Worm (Caenorhabditis elegans) whole organism, young adult: ENCODE data around the gene EGAP1.5.

Experiments
- B0261.1 ChIP-seq: sonication (generic microtip); optimal IDR thresholded peaks from 2 replicates; lab custom pipeline; 2016; ENCODE audit warnings: mild to moderate bottlenecking, missing genetic modification characterization, moderate library complexity, missing compliant biosample characterization
- B0336.3 ChIP-seq: fragments of 200-800 bp; sonication (Bioruptor generic); IDR thresholded peaks from 2 replicates; pipeline ENCODE4 v1.3.6; 2022; ENCODE audit warnings: missing genetic modification characterization, missing compliant biosample characterization
- C17E4.6 ChIP-seq: fragments of 200-800 bp; sonication (Bioruptor generic); IDR thresholded peaks from 2 replicates; pipeline ENCODE4 v1.3.6; 2022; ENCODE audit warnings: missing genetic modification reagents, missing genetic modification characterization, missing compliant biosample characterization
- F22D6.2 ChIP-seq: sonication (generic microtip); optimal IDR thresholded peaks from 2 replicates; lab custom pipeline; 2016; ENCODE audit warnings: mild to moderate bottlenecking, missing genetic modification characterization, missing compliant biosample characterization
- F33H1.4 ChIP-seq: fragments of 200-800 bp; sonication (Bioruptor generic); IDR thresholded peaks from 2 replicates; pipeline ENCODE4 v1.3.6; 2022; ENCODE audit warnings: missing genetic modification reagents, missing genetic modification characterization, missing compliant biosample characterization
- F37B4.10 ChIP-seq: fragments of 200-800 bp; sonication (Bioruptor generic); IDR thresholded peaks from 2 replicates; pipeline ENCODE4 v1.3.6; 2022; ENCODE audit warnings: missing genetic modification characterization, missing compliant biosample characterization
- F52B5.7 ChIP-seq: sonication (generic microtip); optimal IDR thresholded peaks from 2 replicates; lab custom pipeline; 2016; ENCODE audit warnings: mild to moderate bottlenecking, missing genetic modification characterization, missing compliant biosample characterization
- F57C9.4 ChIP-seq: sonication (generic microtip); optimal IDR thresholded peaks from 2 replicates; lab custom pipeline; 2017; ENCODE audit warnings: mild to moderate bottlenecking, missing genetic modification characterization, missing compliant biosample characterization
- K12H6.12 ChIP-seq: fragments of 200-800 bp; sonication (Bioruptor generic); optimal IDR thresholded peaks from 2 replicates; lab custom pipeline; 2018; ENCODE audit warnings: mild to moderate bottlenecking, missing genetic modification characterization, missing compliant biosample characterization
- Y53F4B.3 ChIP-seq: fragments of 200-800 bp; sonication (Bioruptor generic); IDR thresholded peaks from 2 replicates; pipeline ENCODE4 v1.3.6; 2022; ENCODE audit warnings: missing genetic modification reagents, missing genetic modification characterization, missing compliant biosample characterization
- Y53G8AR.9 ChIP-seq: fragments of 200-800 bp; sonication (Bioruptor generic); conservative IDR thresholded peaks from 2 replicates; pipeline ENCODE4 v1.3.6; 2022; ENCODE audit warnings: missing genetic modification reagents, missing genetic modification characterization, missing compliant biosample characterization
- aptf-3 ChIP-seq: fragments of 200-800 bp; sonication (Bioruptor generic); IDR thresholded peaks from 2 replicates; pipeline ENCODE4 v1.3.6; 2022; ENCODE audit warnings: missing genetic modification characterization, missing compliant biosample characterization
- attf-3 ChIP-seq: fragments of 200-800 bp; sonication (Bioruptor generic); conservative IDR thresholded peaks from 2 replicates; pipeline ENCODE4 v1.3.6; 2022; ENCODE audit warnings: missing genetic modification reagents, missing genetic modification characterization, missing compliant biosample characterization
- attf-6 ChIP-seq: fragments of 200-800 bp; sonication (Bioruptor generic); IDR thresholded peaks from 2 replicates; pipeline ENCODE4 v1.3.6; 2022; ENCODE audit warnings: missing genetic modification reagents, missing genetic modification characterization, missing compliant biosample characterization
- ceh-79 ChIP-seq: sonication (generic microtip); optimal IDR thresholded peaks from 2 replicates; lab custom pipeline; 2017; ENCODE audit warnings: mild to moderate bottlenecking, missing genetic modification characterization, missing compliant biosample characterization
- die-1 ChIP-seq: sonication (generic microtip); optimal IDR thresholded peaks from 2 replicates; lab custom pipeline; 2016; ENCODE audit warnings: missing genotype, mild to moderate bottlenecking, missing genetic modification characterization, missing compliant biosample characterization
- dpff-1 ChIP-seq: sonication (generic microtip); optimal IDR thresholded peaks from 2 replicates; lab custom pipeline; 2017; ENCODE audit warnings: mild to moderate bottlenecking, missing genetic modification characterization, missing compliant biosample characterization
- egrh-3 ChIP-seq: fragments of 200-800 bp; sonication (Bioruptor generic); IDR thresholded peaks from 2 replicates; pipeline ENCODE4 v1.3.6; 2022; ENCODE audit warnings: missing genetic modification reagents, missing genetic modification characterization, missing compliant biosample characterization
- hlh-12 ChIP-seq: sonication (generic microtip); optimal IDR thresholded peaks from 2 replicates; lab custom pipeline; 2016; ENCODE audit warnings: missing genetic modification characterization, missing compliant biosample characterization
- hmg-1.2 ChIP-seq: fragments of 200-800 bp; sonication (Bioruptor generic); IDR thresholded peaks from 2 replicates; pipeline ENCODE4 v1.3.6; 2022; ENCODE audit warnings: missing genetic modification reagents, missing genetic modification characterization, missing compliant biosample characterization
- hsf-1 ChIP-seq: fragments of 200-800 bp; sonication (Bioruptor generic); IDR thresholded peaks from 2 replicates; pipeline ENCODE4 v1.3.6; 2022; ENCODE audit warnings: missing genetic modification reagents, missing genetic modification characterization, missing compliant biosample characterization
- lag-1 ChIP-seq: fragments of 200-800 bp; sonication (Bioruptor generic); IDR thresholded peaks from 2 replicates; pipeline ENCODE4 v1.3.6; 2022; ENCODE audit warnings: missing genetic modification reagents, missing genetic modification characterization, missing compliant biosample characterization
- lin-54 ChIP-seq: fragments of 200-800 bp; sonication (Bioruptor generic); optimal IDR thresholded peaks from 2 replicates; lab custom pipeline; 2018; ENCODE audit warnings: mild to moderate bottlenecking, missing genetic modification characterization, missing compliant biosample characterization
- lir-1 ChIP-seq: fragments of 200-800 bp; sonication (Bioruptor generic); conservative IDR thresholded peaks from 2 replicates; pipeline ENCODE4 v1.3.6; 2022; ENCODE audit warnings: missing genetic modification reagents, missing genetic modification characterization, missing compliant biosample characterization
- madf-10 ChIP-seq: sonication (generic microtip); optimal IDR thresholded peaks from 2 replicates; lab custom pipeline; 2016; ENCODE audit warnings: mild to moderate bottlenecking, missing genetic modification characterization, missing compliant biosample characterization
- madf-6 ChIP-seq: fragments of 200-800 bp; sonication (Bioruptor generic); IDR thresholded peaks from 2 replicates; pipeline ENCODE4 v1.3.6; 2022; ENCODE audit warnings: missing genetic modification reagents, missing genetic modification characterization, missing compliant biosample characterization
- mes-4 ChIP-seq: sonication (generic microtip); optimal IDR thresholded peaks from 2 replicates; lab custom pipeline; 2016; ENCODE audit warnings: missing genotype, missing genetic modification characterization, missing compliant biosample characterization
- nfyb-1 ChIP-seq: fragments of 200-800 bp; sonication (Bioruptor generic); IDR thresholded peaks from 2 replicates; pipeline ENCODE4 v1.3.6; 2022; ENCODE audit warnings: missing genetic modification reagents, missing genetic modification characterization, missing compliant biosample characterization
- nhr-120 ChIP-seq: fragments of 200-800 bp; sonication (Bioruptor generic); IDR thresholded peaks from 2 replicates; pipeline ENCODE4 v1.3.6; 2022; ENCODE audit warnings: missing genetic modification characterization, missing compliant biosample characterization
- nhr-80 ChIP-seq: sonication (generic microtip); optimal IDR thresholded peaks from 2 replicates; lab custom pipeline; 2016; ENCODE audit warnings: missing genetic modification characterization, missing compliant biosample characterization
- nhr-90 ChIP-seq: sonication (generic microtip); optimal IDR thresholded peaks from 2 replicates; lab custom pipeline; 2016; ENCODE audit warnings: missing genotype, mild to moderate bottlenecking, missing genetic modification characterization, missing compliant biosample characterization
- pbrm-1 ChIP-seq: fragments of 200-800 bp; sonication (Bioruptor generic); IDR thresholded peaks from 2 replicates; pipeline ENCODE4 v1.3.6; 2022; ENCODE audit warnings: missing genetic modification reagents, missing genetic modification characterization, missing compliant biosample characterization
- rcor-1 ChIP-seq: fragments of 200-800 bp; sonication (Bioruptor generic); IDR thresholded peaks from 2 replicates; pipeline ENCODE4 v1.3.6; 2022; ENCODE audit warnings: missing genetic modification reagents, missing genetic modification characterization, missing compliant biosample characterization
- snpc-1.1 ChIP-seq: sonication (generic microtip); optimal IDR thresholded peaks from 2 replicates; lab custom pipeline; 2017; ENCODE audit warnings: missing genetic modification characterization, mild to moderate bottlenecking, missing compliant biosample characterization, antibody characterized with exemption, moderate library complexity, missing genotype, missing genetic modification reagents; ENCODE audit not compliant: insufficient read depth
- snpc-3.4 ChIP-seq: sonication (generic microtip); optimal IDR thresholded peaks from 2 replicates; lab custom pipeline; 2017; ENCODE audit warnings: missing genetic modification characterization, mild to moderate bottlenecking, missing compliant biosample characterization, antibody characterized with exemption, moderate library complexity, missing genotype, missing genetic modification reagents
- sptf-2 ChIP-seq: fragments of 200-800 bp; sonication (Bioruptor generic); optimal IDR thresholded peaks from 2 replicates; lab custom pipeline; 2018; ENCODE audit warnings: mild to moderate bottlenecking, missing genetic modification characterization, missing compliant biosample characterization
- tbx-9 ChIP-seq: sonication (generic microtip); optimal IDR thresholded peaks from 2 replicates; lab custom pipeline; 2016; ENCODE audit warnings: borderline replicate concordance, missing genetic modification characterization, inconsistent platforms, missing compliant biosample characterization
- tlf-1 ChIP-seq: fragments of 200-800 bp; sonication (Bioruptor generic); optimal IDR thresholded peaks from 2 replicates; lab custom pipeline; 2018; ENCODE audit warnings: mild to moderate bottlenecking, missing genetic modification characterization, missing compliant biosample characterization
- unc-130 ChIP-seq: sonication (generic microtip); optimal IDR thresholded peaks from 2 replicates; lab custom pipeline; 2016; ENCODE audit warnings: missing genetic modification reagents, missing genetic modification characterization, missing compliant biosample characterization
- zfh-2 ChIP-seq: fragments of 200-800 bp; sonication (Bioruptor generic); conservative IDR thresholded peaks from 2 replicates; pipeline ENCODE4 v1.3.6; 2022; ENCODE audit warnings: missing genetic modification reagents, missing genetic modification characterization, missing compliant biosample characterization
- ztf-26 ChIP-seq: sonication (generic microtip); optimal IDR thresholded peaks from 2 replicates; lab custom pipeline; 2017; ENCODE audit warnings: missing genetic modification characterization, missing compliant biosample characterization
- ztf-28 ChIP-seq: fragments of 200-800 bp; sonication (Bioruptor generic); IDR thresholded peaks from 2 replicates; pipeline ENCODE4 v1.3.6; 2022; ENCODE audit warnings: missing genetic modification reagents, missing genetic modification characterization, missing compliant biosample characterization
- ztf-3 ChIP-seq: fragments of 200-800 bp; sonication (Bioruptor generic); optimal IDR thresholded peaks from 2 replicates; lab custom pipeline; 2018; ENCODE audit warnings: mild to moderate bottlenecking, missing genetic modification characterization, missing compliant biosample characterization

Gene EGAP1.5

DNA sequence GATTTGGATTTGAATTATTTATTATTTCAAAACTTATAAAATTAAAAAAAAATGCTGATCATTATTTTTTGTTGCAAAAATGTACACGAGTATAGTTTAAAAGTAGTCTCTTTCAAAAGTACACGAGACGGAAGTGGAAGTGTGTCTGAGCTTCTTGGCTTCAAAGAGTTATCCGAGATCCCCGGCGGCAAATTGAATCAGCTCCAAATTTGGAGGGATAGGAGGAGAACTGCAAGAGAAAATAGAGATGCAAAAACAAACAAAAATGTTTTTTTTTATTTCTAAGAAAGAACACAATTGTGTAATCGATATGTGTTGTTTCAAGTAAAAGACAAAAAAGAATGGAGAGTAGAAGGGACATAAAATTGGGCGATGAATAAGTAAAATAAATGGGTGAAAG lies 29.0 kb upstream of the EGAP1.5 start:
- TF ChIP-seq madf-10 (tag; lab: Kevin White, UChicago) (no peak), B0261.1 (tag; lab: Kevin White, UChicago) (no peak), F37B4.10 (GFP tag; lab: Robert Waterston, UW) (no peak), attf-3 (GFP tag; lab: Robert Waterston, UW) (no peak), egrh-3 (no peak)

DNA sequence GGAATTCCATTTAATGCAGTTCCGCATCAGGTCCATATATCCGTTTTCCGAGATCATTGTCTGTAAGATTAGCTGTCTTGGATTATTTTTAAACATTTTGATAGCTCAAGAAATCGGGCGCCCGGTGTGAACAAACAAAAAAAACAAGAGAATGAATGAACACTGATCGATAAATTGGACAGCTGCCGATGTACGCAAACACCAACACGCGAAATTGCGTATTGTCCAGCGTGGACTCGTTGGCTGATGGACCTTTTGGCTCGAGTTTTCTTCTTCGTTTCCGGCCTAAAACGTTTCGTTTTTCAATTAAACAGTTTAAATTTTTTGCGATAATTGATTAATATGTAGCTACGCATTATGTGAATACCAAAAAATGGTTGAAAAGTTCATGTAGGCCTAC lies 25.5 kb upstream of the EGAP1.5 start, which contains the start of gene dpff-1:
Gene dpff-1, minus strand, starts transcription at position 288 of the 400 bp plus-strand sequence.
- no peak for TF ChIP-seq F57C9.4 (tag; lab: Kevin White, UChicago)
- TF ChIP-seq hlh-12: no peak
- TF ChIP-seq F33H1.4 (GFP tag; lab: Robert Waterston, UW): peak; percentile 19; the same call in 1 of the 2 replicates
- no peak for TF ChIP-seq dpff-1
- no peak for TF ChIP-seq attf-6 (GFP tag; lab: Robert Waterston, UW)
- no peak for TF ChIP-seq egrh-3
- TF ChIP-seq hmg-1.2 (GFP tag; lab: Robert Waterston, UW): peak; percentile 19; the same call in 1 of the 2 replicates
- TF ChIP-seq K12H6.12 (tag; lab: Kevin White, UChicago): no peak
- TF ChIP-seq nfyb-1 (GFP tag; lab: Robert Waterston, UW): 0 out of 2 replicates have a peak, but pooled peaks have one; percentile 27
- no peak for TF ChIP-seq lir-1 (GFP tag; lab: Robert Waterston, UW)
- no peak for TF ChIP-seq C17E4.6 (GFP tag; lab: Robert Waterston, UW)

DNA sequence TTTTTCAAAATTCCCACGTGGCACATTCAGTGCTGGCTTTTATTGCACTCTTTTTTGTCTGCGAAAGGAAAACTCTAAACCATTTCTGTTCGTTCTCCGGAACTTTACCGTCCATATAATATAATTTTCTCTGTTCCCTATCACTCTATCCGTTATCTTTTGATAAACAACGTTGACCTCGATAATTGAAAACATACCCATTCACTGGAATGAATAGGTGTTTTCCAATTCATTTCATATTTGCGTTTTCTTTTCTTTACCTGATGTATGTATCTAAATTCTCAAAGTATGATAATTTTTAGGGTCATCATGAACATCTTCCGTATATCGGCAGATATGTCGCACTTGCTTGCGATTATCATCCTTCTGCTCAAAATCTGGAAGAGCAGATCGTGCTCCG lies 24.8 kb upstream of the EGAP1.5 start, which contains the start of gene erd-2.2:
Gene erd-2.2, plus strand, starts transcription at position 301 of the 400 bp plus-strand sequence.
- TF ChIP-seq zfh-2: no peak
- no peak for TF ChIP-seq Y53G8AR.9 (GFP tag; lab: Robert Waterston, UW)
- TF ChIP-seq ztf-3: no peak
- no peak for TF ChIP-seq pbrm-1 (GFP tag; lab: Robert Waterston, UW)
- no peak for TF ChIP-seq unc-130 (GFP tag; lab: Kevin White, UChicago)
- no peak for TF ChIP-seq snpc-3.4 (tag; lab: Kevin White, UChicago)
- no peak for TF ChIP-seq lir-1 (GFP tag; lab: Robert Waterston, UW)
- TF ChIP-seq tlf-1 (GFP tag; lab: Kevin White, UChicago): no peak
- no peak for TF ChIP-seq ceh-79 (tag; lab: Kevin White, UChicago)
- no peak for TF ChIP-seq nhr-90 (tag; lab: Kevin White, UChicago)
- no peak for TF ChIP-seq sptf-2 (GFP tag; lab: Kevin White, UChicago)
- no peak for TF ChIP-seq egrh-3

DNA sequence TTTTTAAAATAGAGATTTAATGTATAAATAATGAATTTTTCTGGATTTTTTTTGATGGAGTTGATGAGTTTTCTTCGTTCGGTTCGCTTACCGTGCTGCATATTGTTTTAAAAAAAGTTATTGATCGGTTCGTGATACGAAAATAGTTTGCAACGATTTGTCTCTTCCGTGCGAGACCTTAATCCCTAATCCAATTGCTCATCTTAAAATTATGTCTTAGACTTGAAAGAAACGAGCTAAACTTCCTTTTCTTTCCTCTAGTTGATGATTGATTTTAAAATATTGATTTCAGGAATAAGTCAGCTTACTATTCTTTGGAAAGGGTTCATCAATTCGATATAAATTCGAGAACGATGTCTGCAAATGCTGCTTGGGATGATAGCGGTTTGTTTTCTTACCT lies 23.1 kb upstream of the EGAP1.5 start, which contains the start of gene C28H8.3:
Gene C28H8.3, plus strand, starts transcription at position 293 of the 400 bp plus-strand sequence.
- no peak for TF ChIP-seq nhr-120 (GFP tag; lab: Robert Waterston, UW)
- peak; percentile 40; the same call in 1 of the 2 replicates for TF ChIP-seq nfyb-1 (GFP tag; lab: Robert Waterston, UW)
- no peak for TF ChIP-seq tbx-9 (tag; lab: Kevin White, UChicago)
- peak; percentile 19; the same call in 1 of the 2 replicates for TF ChIP-seq hmg-1.2 (GFP tag; lab: Robert Waterston, UW)
- TF ChIP-seq lag-1 (GFP tag; lab: Robert Waterston, UW): no peak
- TF ChIP-seq hsf-1: peak; percentile 53

DNA sequence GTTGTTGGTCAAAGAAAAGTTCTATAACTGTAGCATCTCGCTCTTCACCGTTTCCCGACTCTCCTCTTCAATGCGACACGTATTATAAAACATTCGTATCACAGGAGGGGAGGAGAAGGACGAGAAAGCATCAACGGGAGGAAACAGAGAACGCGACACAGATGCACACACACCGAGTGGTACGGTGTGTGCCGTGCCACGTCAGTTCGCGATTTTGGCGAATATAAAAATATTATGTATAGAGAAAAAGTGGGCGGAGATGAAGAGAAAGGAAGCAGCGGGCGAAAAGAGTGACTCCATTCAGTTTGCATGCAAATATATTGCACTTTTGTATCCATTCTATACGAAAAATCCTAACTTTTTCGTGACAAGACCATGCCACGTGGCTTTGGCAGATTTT lies 16.8 kb upstream of the EGAP1.5 start:
- TF ChIP-seq snpc-1.1 (tag; lab: Kevin White, UChicago) (no peak), mes-4 (tag; lab: Kevin White, UChicago) (peak; percentile 1), ztf-28 (GFP tag; lab: Robert Waterston, UW) (no peak), F52B5.7 (tag; lab: Kevin White, UChicago) (peak; percentile 3), egrh-3 (no peak), Y53F4B.3 (no peak), F22D6.2 (tag; lab: Kevin White, UChicago) (no peak), nhr-80 (tag; lab: Kevin White, UChicago) (peak; percentile 67), lin-54 (GFP tag; lab: Kevin White, UChicago) (peak; percentile 33), Y53G8AR.9 (GFP tag; lab: Robert Waterston, UW) (no peak), unc-130 (GFP tag; lab: Kevin White, UChicago) (no peak), ztf-26 (tag; lab: Kevin White, UChicago) (no peak), rcor-1 (no peak), die-1 (peak; percentile 12), madf-6 (GFP tag; lab: Robert Waterston, UW) (peak; percentile 23; the same call in 1 of the 2 replicates), aptf-3 (GFP tag; lab: Robert Waterston, UW) (no peak), B0336.3 (GFP tag; lab: Robert Waterston, UW) (no peak; the same call in 1 of the 2 replicates)
